Fruit fly (Drosophila melanogaster): ENCODE measurements around the gene CG12155.
A peak's percentile ranks its signal among the peaks of the same experiment; 100 is the strongest.

The CG12155 gene

dm6 chrX:7709708-7710438 is 18.7 kb upstream of the CG12155 start:
- peak; percentile 83 for TF ChIP-seq CG4360 (GFP tag; IDR thresholded peaks at IDR 0.05)
- TF ChIP-seq yki (optimal IDR thresholded peaks at IDR 0.05) = peak; percentile 22
- no peak for TF ChIP-seq CG9817 (tag; optimal IDR thresholded peaks at IDR 0.05)
- peak in 1 of 2 experiments; percentile 67 for TF ChIP-seq eve (GFP tag; optimal IDR thresholded peaks at IDR 0.05)
- 0 out of 4 replicates have a peak, but pooled peaks have one; percentile 5 for TF ChIP-seq chinmo (GFP tag; IDR thresholded peaks at IDR 0.05; ENCODE audit: partially characterized antibody)
- TF ChIP-seq Trl (optimal IDR thresholded peaks at IDR 0.05) = peak; percentile 82 to 85
- TF ChIP-seq Trl (GFP tag; optimal IDR thresholded peaks at IDR 0.05) = no peak
- peak; percentile 74 for TF ChIP-seq CG3163 (GFP tag; optimal IDR thresholded peaks at IDR 0.05)
- peak; percentile 56 for TF ChIP-seq CG1832 (GFP tag; optimal IDR thresholded peaks at IDR 0.05)
- TF ChIP-seq sd (tag; optimal IDR thresholded peaks at IDR 0.05) = peak; percentile 40
- TF ChIP-seq row (GFP tag; IDR thresholded peaks at IDR 0.05) = no peak
- TF ChIP-seq CG10543 (GFP tag; optimal IDR thresholded peaks at IDR 0.05) = peak; percentile 12
- TF ChIP-seq CG17385 (GFP tag; optimal IDR thresholded peaks at IDR 0.05) = peak; percentile 88
- TF ChIP-seq CHES-1-like (GFP tag; optimal IDR thresholded peaks at IDR 0.05) = peak; percentile 8
- no peak for TF ChIP-seq mam (GFP tag; optimal IDR thresholded peaks at IDR 0.05)
- TF ChIP-seq Med (GFP tag) = peak; percentile 68

dm6 chrX:7710439-7711154 is 18.0 kb upstream of the CG12155 start:
- TF ChIP-seq Kr (GFP tag; optimal IDR thresholded peaks at IDR 0.05) (no peak), nom (GFP tag; optimal IDR thresholded peaks at IDR 0.05) (peak; percentile 22), sug (tag; optimal IDR thresholded peaks at IDR 0.05) (peak; percentile 21), CG17359 (tag; optimal IDR thresholded peaks at IDR 0.05) (peak; percentile 18), ttk (GFP tag; IDR thresholded peaks at IDR 0.05) (no peak), Chrac-16 (GFP tag; optimal IDR thresholded peaks at IDR 0.05) (peak; percentile 44), slbo (GFP tag; IDR thresholded peaks at IDR 0.05) (peak; percentile 58; the same call in 1 of the 2 replicates), CG12155 (GFP tag; optimal IDR thresholded peaks at IDR 0.05) (peak; percentile 7), ind (GFP tag; optimal IDR thresholded peaks at IDR 0.05) (peak; percentile 6), CG10267 (tag; optimal IDR thresholded peaks at IDR 0.05) (peak; percentile 56), CG6654 (GFP tag; optimal IDR thresholded peaks at IDR 0.05) (no peak), Dref (GFP tag; IDR thresholded peaks at IDR 0.05) (peak; percentile 69), CG1603 (tag; optimal IDR thresholded peaks at IDR 0.05) (peak; percentile 77), CG7987 (GFP tag; optimal IDR thresholded peaks at IDR 0.05) (peak; percentile 16), dm (GFP tag; optimal IDR thresholded peaks at IDR 0.05) (peak; percentile 37), E2f1 (GFP tag; IDR thresholded peaks at IDR 0.05) (peak; percentile 24; the same call in 1 of the 2 replicates), CG2120 (GFP tag; optimal IDR thresholded peaks at IDR 0.05) (peak; percentile 33), trh (GFP tag; optimal IDR thresholded peaks at IDR 0.05) (no peak), CG18764 (GFP tag; optimal IDR thresholded peaks at IDR 0.05) (peak; percentile 5), CG11504 (tag; optimal IDR thresholded peaks at IDR 0.05) (peak; percentile 38), CG2116 (GFP tag; optimal IDR thresholded peaks at IDR 0.05) (peak; percentile 86), CG2712 (tag; optimal IDR thresholded peaks at IDR 0.05) (peak; percentile 49), Adf1 (GFP tag; IDR thresholded peaks at IDR 0.05) (no peak; the same call in 1 of the 2 replicates), pb (GFP tag; optimal IDR thresholded peaks at IDR 0.05) (no peak), prd (optimal IDR thresholded peaks at IDR 0.05) (no peak), prd (GFP tag; IDR thresholded peaks at IDR 0.05) (peak; percentile 41; the same call in 2 of the 3 replicates), Awh (GFP tag; IDR thresholded peaks at IDR 0.05) (no peak), CG10462 (GFP tag; optimal IDR thresholded peaks at IDR 0.05) (peak; percentile 45), CG1647 (GFP tag; optimal IDR thresholded peaks at IDR 0.05) (peak; percentile 26), NfI (GFP tag; optimal IDR thresholded peaks at IDR 0.05) (peak; percentile 51), wek (GFP tag; optimal IDR thresholded peaks at IDR 0.05) (no peak), CG1602 (GFP tag; optimal IDR thresholded peaks at IDR 0.05) (peak; percentile 34), lbe (GFP tag; optimal IDR thresholded peaks at IDR 0.05) (no peak)

Measured in whole organism, embryonic.